Worm (Caenorhabditis elegans) whole organism, midembryonic: Measurements from ENCODE around the gene egl-43.

Experiments used
- T22C8.4 ChIP-seq: fragments of 200-800 bp; sonication (Bioruptor generic); IDR thresholded peaks from 2 replicates; pipeline ENCODE4 v1.3.6; 2022; ENCODE audit warnings: missing genetic modification characterization, missing compliant biosample characterization
- cog-1 ChIP-seq: sonication (generic microtip); optimal IDR thresholded peaks from 2 replicates; lab custom pipeline; 2016; ENCODE audit warnings: missing genetic modification characterization, missing compliant biosample characterization
- flt-1 ChIP-seq: fragments of 200-800 bp; sonication (Bioruptor generic); IDR thresholded peaks from 2 replicates; pipeline ENCODE4 v1.3.6; 2022; ENCODE audit warnings: missing genetic modification characterization, missing compliant biosample characterization
- klf-2 ChIP-seq: fragments of 200-800 bp; sonication (Bioruptor generic); conservative IDR thresholded peaks from 2 replicates; pipeline ENCODE4 v1.3.6; 2022; ENCODE audit warnings: missing genetic modification reagents, missing genetic modification characterization, missing compliant biosample characterization
- med-1 ChIP-seq: sonication (generic microtip); optimal IDR thresholded peaks from 2 replicates; lab custom pipeline; 2017; ENCODE audit warnings: missing genetic modification characterization, mild to moderate bottlenecking, missing compliant biosample characterization, antibody characterized with exemption, missing genetic modification reagents; ENCODE audit not compliant: insufficient read depth
- ref-1 ChIP-seq: fragments of 200-800 bp; sonication (Bioruptor generic); conservative IDR thresholded peaks from 2 replicates; pipeline ENCODE4 v1.3.6; 2022; ENCODE audit warnings: missing genetic modification reagents, missing genetic modification characterization, missing compliant biosample characterization
- tab-1 ChIP-seq: fragments of 200-800 bp; sonication (Bioruptor generic); IDR thresholded peaks from 2 replicates; pipeline ENCODE4 v1.3.6; 2022; ENCODE audit warnings: missing genetic modification characterization, missing compliant biosample characterization
- ztf-23 ChIP-seq: fragments of 200-800 bp; sonication (Bioruptor generic); IDR thresholded peaks from 2 replicates; pipeline ENCODE4 v1.3.6; 2022; ENCODE audit warnings: missing genetic modification reagents, missing genetic modification characterization, missing compliant biosample characterization
- ztf-29 ChIP-seq: fragments of 200-800 bp; sonication (Bioruptor generic); IDR thresholded peaks from 2 replicates; pipeline ENCODE4 v1.3.6; 2022; ENCODE audit warnings: missing genetic modification reagents, missing genetic modification characterization, missing compliant biosample characterization

Gene egl-43

ce11 chrII:9948662-9949061, 6.3 kb upstream of the egl-43 start:
- no peak for TF ChIP-seq cog-1 (tag; lab: Kevin White, UChicago)
- TF ChIP-seq klf-2 (GFP tag; lab: Robert Waterston, UW), result no peak
- no peak for TF ChIP-seq med-1 (GFP tag; lab: Kevin White, UChicago)
- TF ChIP-seq flt-1 (GFP tag; lab: Robert Waterston, UW), result no peak
- TF ChIP-seq ref-1 (GFP tag; lab: Robert Waterston, UW), result no peak
- no peak for TF ChIP-seq ztf-29
- TF ChIP-seq T22C8.4 (GFP tag; lab: Robert Waterston, UW), result no peak
- TF ChIP-seq tab-1 (GFP tag; lab: Robert Waterston, UW), result no peak
- TF ChIP-seq ztf-23 (GFP tag; lab: Robert Waterston, UW), result no peak

- TF ChIP-seq ztf-29 (no peak), ref-1 (GFP tag; lab: Robert Waterston, UW) (no peak), cog-1 (tag; lab: Kevin White, UChicago) (no peak), tab-1 (GFP tag; lab: Robert Waterston, UW) (no peak), klf-2 (GFP tag; lab: Robert Waterston, UW) (no peak)
These were observed 3.1 kb upstream of the egl-43 start for ce11 chrII:9951846-9952245.

ce11 chrII:9956116-9956515, 1.1 kb downstream of the egl-43 start:
- no peak for TF ChIP-seq tab-1 (GFP tag; lab: Robert Waterston, UW)
- TF ChIP-seq flt-1 (GFP tag; lab: Robert Waterston, UW), result no peak
- TF ChIP-seq ztf-29, result no peak
- no peak for TF ChIP-seq ref-1 (GFP tag; lab: Robert Waterston, UW)
- no peak for TF ChIP-seq ztf-23 (GFP tag; lab: Robert Waterston, UW)
- TF ChIP-seq cog-1 (tag; lab: Kevin White, UChicago), result no peak
- no peak for TF ChIP-seq med-1 (GFP tag; lab: Kevin White, UChicago)
- TF ChIP-seq T22C8.4 (GFP tag; lab: Robert Waterston, UW), result no peak
- no peak for TF ChIP-seq klf-2 (GFP tag; lab: Robert Waterston, UW)

ce11 chrII:9960127-9960526, 5.1 kb downstream of the egl-43 start:
- TF ChIP-seq T22C8.4 (GFP tag; lab: Robert Waterston, UW) (no peak), ref-1 (GFP tag; lab: Robert Waterston, UW) (no peak), tab-1 (GFP tag; lab: Robert Waterston, UW) (no peak), med-1 (GFP tag; lab: Kevin White, UChicago) (no peak)

- TF ChIP-seq ztf-23 (GFP tag; lab: Robert Waterston, UW) (no peak), flt-1 (GFP tag; lab: Robert Waterston, UW) (no peak), ztf-29 (no peak), ref-1 (GFP tag; lab: Robert Waterston, UW) (no peak), med-1 (GFP tag; lab: Kevin White, UChicago) (no peak), T22C8.4 (GFP tag; lab: Robert Waterston, UW) (no peak), klf-2 (GFP tag; lab: Robert Waterston, UW) (no peak), tab-1 (GFP tag; lab: Robert Waterston, UW) (no peak), cog-1 (tag; lab: Kevin White, UChicago) (no peak)
These were observed 8.8 kb downstream of the egl-43 start for ce11 chrII:9963808-9964207.

- TF ChIP-seq ztf-23 (GFP tag; lab: Robert Waterston, UW) (no peak), cog-1 (tag; lab: Kevin White, UChicago) (no peak), ztf-29 (no peak), ref-1 (GFP tag; lab: Robert Waterston, UW) (no peak), T22C8.4 (GFP tag; lab: Robert Waterston, UW) (no peak), flt-1 (GFP tag; lab: Robert Waterston, UW) (no peak), med-1 (GFP tag; lab: Kevin White, UChicago) (no peak), klf-2 (GFP tag; lab: Robert Waterston, UW) (no peak), tab-1 (GFP tag; lab: Robert Waterston, UW) (no peak)
These were observed 10.3 kb downstream of the egl-43 start for ce11 chrII:9965325-9965724.

- TF ChIP-seq flt-1 (GFP tag; lab: Robert Waterston, UW) (no peak), ref-1 (GFP tag; lab: Robert Waterston, UW) (no peak), tab-1 (GFP tag; lab: Robert Waterston, UW) (no peak), cog-1 (tag; lab: Kevin White, UChicago) (no peak), klf-2 (GFP tag; lab: Robert Waterston, UW) (no peak), med-1 (GFP tag; lab: Kevin White, UChicago) (no peak), T22C8.4 (GFP tag; lab: Robert Waterston, UW) (no peak), ztf-29 (no peak)
These were observed 12.0 kb downstream of the egl-43 start, which contains the start of gene dtmk-1 for ce11 chrII:9966954-9967353. Gene dtmk-1 (minus strand): TSS chrII:9967099.

ce11 chrII:9967999-9968706, 13.2 kb downstream of the egl-43 start, which contains the start of the genes R53.4 and psf-1:
Gene R53.4 (minus strand): TSS chrII:9968049.
Gene psf-1 (plus strand): TSS chrII:9968673.
- TF ChIP-seq med-1 (GFP tag; lab: Kevin White, UChicago) (no peak), ztf-29 (no peak), ref-1 (GFP tag; lab: Robert Waterston, UW) (no peak), klf-2 (GFP tag; lab: Robert Waterston, UW) (no peak), ztf-23 (GFP tag; lab: Robert Waterston, UW) (no peak), tab-1 (GFP tag; lab: Robert Waterston, UW) (no peak), flt-1 (GFP tag; lab: Robert Waterston, UW) (no peak)

- TF ChIP-seq flt-1 (GFP tag; lab: Robert Waterston, UW) (no peak), med-1 (GFP tag; lab: Kevin White, UChicago) (no peak), ref-1 (GFP tag; lab: Robert Waterston, UW) (no peak), tab-1 (GFP tag; lab: Robert Waterston, UW) (no peak), cog-1 (tag; lab: Kevin White, UChicago) (no peak), klf-2 (GFP tag; lab: Robert Waterston, UW) (no peak), T22C8.4 (GFP tag; lab: Robert Waterston, UW) (no peak), ztf-29 (no peak), ztf-23 (GFP tag; lab: Robert Waterston, UW) (no peak)
These were observed 15.6 kb downstream of the egl-43 start, which contains the start of gene R53.5 for ce11 chrII:9970438-9971092. Gene R53.5 (minus strand): TSS chrII:9970488.
